Fruit fly (Drosophila melanogaster): ENCODE data around the gene Oat.

- TF ChIP-seq usp (GFP tag; optimal IDR thresholded peaks at IDR 0.05) (no peak), psq (GFP tag; optimal IDR thresholded peaks at IDR 0.05) (peak; percentile 53), Hnf4 (GFP tag; optimal IDR thresholded peaks at IDR 0.05) (no peak), dmrt93B (GFP tag; optimal IDR thresholded peaks at IDR 0.05) (no peak), br (GFP tag; optimal IDR thresholded peaks at IDR 0.05) (no peak), Myc (optimal IDR thresholded peaks at IDR 0.05) (no peak), pan (optimal IDR thresholded peaks at IDR 0.05) (no peak), GATAd (GFP tag; optimal IDR thresholded peaks at IDR 0.05) (no peak)
Observed at dm6 chr3L:19636821-19637460, 12.7 kb downstream of the Oat start.
